Worm (Caenorhabditis elegans): Measurements from ENCODE around the gene Y116A8C.9.

- TF ChIP-seq him-1 (tag; optimal IDR thresholded peaks at IDR 0.05) = no peak
- TF ChIP-seq dao-5 (tag; optimal IDR thresholded peaks at IDR 0.05) = no peak
- no peak for TF ChIP-seq W03F9.2 (tag; optimal IDR thresholded peaks at IDR 0.05)
These were observed 27.3 kb downstream of the Y116A8C.9 start, which contains the start of the genes Y116A8C.470 and Y116A8C.463 for ce11 chrIV:16919212-16919775.
